Worm (Caenorhabditis elegans): ENCODE data around the gene spd-3.

ce11 chrIV:6771556-6771955, 9.0 kb downstream of the spd-3 start:
- TF ChIP-seq rnt-1 (tag; optimal IDR thresholded peaks at IDR 0.05) (no peak), dve-1 (tag; optimal IDR thresholded peaks at IDR 0.05) (no peak), ama-1 (optimal IDR thresholded peaks at IDR 0.05) (no peak), hlh-15 (tag; optimal IDR thresholded peaks at IDR 0.05) (no peak), K09A11.1 (tag; optimal IDR thresholded peaks at IDR 0.05; ENCODE audit: insufficient read depth) (no peak), ets-4 (tag; optimal IDR thresholded peaks at IDR 0.05) (no peak), nhr-11 (tag; optimal IDR thresholded peaks at IDR 0.05) (no peak), F13H6.1 (tag; optimal IDR thresholded peaks at IDR 0.05) (no peak)
